Fruit fly (Drosophila melanogaster): ENCODE measurements around the gene SA1.

Gene SA1

DNA sequence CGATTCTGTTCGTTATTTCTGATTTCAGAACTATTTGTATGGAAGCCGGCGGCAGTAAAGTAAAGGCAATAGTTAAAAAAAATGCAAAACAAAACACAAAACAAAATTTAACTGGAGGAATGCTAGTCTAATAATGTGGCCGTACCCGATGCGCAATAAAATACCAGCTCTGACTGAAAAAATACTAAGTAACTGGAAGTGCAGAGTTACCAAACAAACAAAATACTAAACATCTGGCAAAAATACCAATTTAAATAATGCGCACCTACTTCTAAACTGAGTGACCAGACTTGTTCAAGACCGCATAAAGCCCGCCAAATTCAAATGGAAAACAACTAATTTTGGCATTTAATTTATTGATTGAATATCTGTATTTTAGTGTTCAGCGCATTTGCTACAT, 36.3 kb upstream of the SA1 start, which contains the start of gene Wee1 (continued):
- TF ChIP-seq GATAe (GFP tag; conservative IDR thresholded peaks at IDR 0.05) = no peak
- TF ChIP-seq dpn (GFP tag; optimal IDR thresholded peaks at IDR 0.05) = no peak
- TF ChIP-seq odd (GFP tag; optimal IDR thresholded peaks at IDR 0.05) = no peak
- TF ChIP-seq nerfin-1 (tag; optimal IDR thresholded peaks at IDR 0.05) = peak; percentile 99
- no peak for TF ChIP-seq CG10431 (GFP tag; optimal IDR thresholded peaks at IDR 0.05)
- no peak for TF ChIP-seq CG10543 (GFP tag; optimal IDR thresholded peaks at IDR 0.05)
- TF ChIP-seq CG6175 (GFP tag; IDR thresholded peaks at IDR 0.05) = no peak
- TF ChIP-seq CG9215 (GFP tag; IDR thresholded peaks at IDR 0.05) = no peak
- TF ChIP-seq CG6254 (GFP tag; optimal IDR thresholded peaks at IDR 0.05) = no peak
- TF ChIP-seq sob (GFP tag; IDR thresholded peaks at IDR 0.05) = no peak
- TF ChIP-seq CG2678 (tag; optimal IDR thresholded peaks at IDR 0.05) = no peak
- peak; percentile 51 for TF ChIP-seq CG15514 (GFP tag; optimal IDR thresholded peaks at IDR 0.05)
- no peak for TF ChIP-seq fu2 (GFP tag; optimal IDR thresholded peaks at IDR 0.05)
- peak; percentile 25 for TF ChIP-seq ewg (GFP tag; optimal IDR thresholded peaks at IDR 0.05)
- no peak for TF ChIP-seq btn (GFP tag; optimal IDR thresholded peaks at IDR 0.05)
- TF ChIP-seq maf-S (GFP tag; optimal IDR thresholded peaks at IDR 0.05) = no peak

DNA sequence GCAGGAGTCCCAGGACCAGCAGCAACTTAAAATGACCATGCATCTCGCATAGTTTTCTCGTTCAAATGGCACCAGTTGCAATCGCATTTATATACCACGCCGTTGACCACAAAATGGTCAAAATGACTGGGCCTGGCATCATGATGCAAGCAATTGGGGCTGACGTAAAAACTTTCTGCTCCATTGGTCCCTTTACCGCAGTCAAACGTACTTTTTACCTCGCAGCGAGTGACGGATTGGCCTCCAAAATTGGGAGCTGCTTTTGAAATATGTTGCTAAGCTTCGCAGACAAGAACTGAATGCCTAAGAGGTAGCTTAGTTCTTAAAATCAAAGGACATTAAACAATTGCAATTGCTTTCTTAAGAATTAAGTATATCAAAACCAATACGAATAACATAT, 33.9 kb upstream of the SA1 start, which contains the start of gene CG32829:
CG32829 (minus strand) TSS at position 101 of the 400 bp plus-strand sequence.
- no peak for TF ChIP-seq slbo (GFP tag; IDR thresholded peaks at IDR 0.05)
- 0 out of 3 replicates have a peak, but pooled peaks have one; percentile 12 for TF ChIP-seq zfh1 (GFP tag; IDR thresholded peaks at IDR 0.05)
- TF ChIP-seq tio (GFP tag; optimal IDR thresholded peaks at IDR 0.05) = no peak
- TF ChIP-seq PHDP (tag; optimal IDR thresholded peaks at IDR 0.05) = no peak

DNA sequence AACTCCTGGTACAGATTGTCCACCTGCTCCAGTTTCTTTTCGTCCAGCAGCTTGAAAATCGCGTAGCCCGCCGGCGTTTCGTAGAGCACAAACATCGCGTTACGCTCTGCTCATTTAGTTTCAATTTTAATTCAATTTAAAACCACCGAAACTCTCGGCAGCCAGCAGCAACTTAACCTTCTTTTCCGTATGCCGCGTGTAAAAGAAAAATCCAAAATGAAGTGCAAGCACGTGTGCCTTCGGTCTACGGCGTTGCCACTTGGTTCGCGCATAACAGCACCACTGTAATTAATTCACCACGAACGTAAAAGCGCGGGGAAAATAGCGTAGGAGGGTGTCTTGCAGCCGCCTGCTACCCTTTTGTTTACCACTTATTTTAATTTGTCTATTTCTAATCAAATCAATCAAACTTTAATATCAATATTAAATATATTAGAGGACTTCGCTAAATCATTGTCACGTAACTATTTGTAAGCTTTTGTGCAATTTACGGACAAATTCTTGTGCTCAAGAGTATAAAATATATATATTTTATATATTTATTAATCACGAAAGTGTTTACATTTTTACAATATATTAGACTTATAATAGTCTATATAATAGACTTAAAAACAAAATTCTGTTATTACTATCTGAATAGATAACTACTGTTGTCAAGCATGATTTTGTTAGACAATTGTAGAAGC, 31.6 kb upstream of the SA1 start, which contains the start of gene nop5:
nop5 (minus strand) TSS at position 227 of the 686 bp plus-strand sequence.
- TF ChIP-seq jing (GFP tag; optimal IDR thresholded peaks at IDR 0.05) = no peak
- TF ChIP-seq CG9215 (GFP tag; IDR thresholded peaks at IDR 0.05) = peak; percentile 37; the same call in 1 of the 2 replicates
- TF ChIP-seq CG6272 (GFP tag; IDR thresholded peaks at IDR 0.05) = no peak
- no peak for TF ChIP-seq CG31224 (GFP tag; IDR thresholded peaks at IDR 0.05)
- TF ChIP-seq dm (GFP tag; optimal IDR thresholded peaks at IDR 0.05) = peak; percentile 99
- no peak for TF ChIP-seq CG32772 (GFP tag; IDR thresholded peaks at IDR 0.05)
- peak; percentile 13 for TF ChIP-seq salm (tag; optimal IDR thresholded peaks at IDR 0.05)
- no peak for TF ChIP-seq HmgD (GFP tag; optimal IDR thresholded peaks at IDR 0.05)
- TF ChIP-seq Sry-β (GFP tag; optimal IDR thresholded peaks at IDR 0.05) = peak; percentile 28
- no peak for TF ChIP-seq ssp (GFP tag; IDR thresholded peaks at IDR 0.05)
- no peak for TF ChIP-seq Gug (GFP tag; IDR thresholded peaks at IDR 0.05)
- no peak for TF ChIP-seq CG10959 (GFP tag; IDR thresholded peaks at IDR 0.05)
- TF ChIP-seq CG10147 (GFP tag; optimal IDR thresholded peaks at IDR 0.05) = peak; percentile 80
- TF ChIP-seq p53 (GFP tag; optimal IDR thresholded peaks at IDR 0.05) = no peak
- TF ChIP-seq NC2β (GFP tag; optimal IDR thresholded peaks at IDR 0.05) = no peak
- TF ChIP-seq CG30020 (tag; optimal IDR thresholded peaks at IDR 0.05) = peak; percentile 50
- no peak for TF ChIP-seq klu (GFP tag; IDR thresholded peaks at IDR 0.05)
- peak; percentile 24 for TF ChIP-seq twi (tag; optimal IDR thresholded peaks at IDR 0.05)
- TF ChIP-seq CG18011 (GFP tag; optimal IDR thresholded peaks at IDR 0.05) = no peak
- TF ChIP-seq ci (GFP tag; IDR thresholded peaks at IDR 0.05) = peak; percentile 53; the same call in 2 of the 3 replicates
- TF ChIP-seq so (GFP tag; IDR thresholded peaks at IDR 0.05) = no peak
- peak; percentile 60 for TF ChIP-seq CG30403 (GFP tag; optimal IDR thresholded peaks at IDR 0.05)
- TF ChIP-seq CG12299 (tag; optimal IDR thresholded peaks at IDR 0.05) = peak; percentile 19
- no peak for TF ChIP-seq CG13624 (GFP tag; optimal IDR thresholded peaks at IDR 0.05)
- TF ChIP-seq CG8944 (GFP tag; optimal IDR thresholded peaks at IDR 0.05) = no peak
- no peak for TF ChIP-seq ab (GFP tag; optimal IDR thresholded peaks at IDR 0.05)
- TF ChIP-seq Hsf (GFP tag; optimal IDR thresholded peaks at IDR 0.05) = no peak
- TF ChIP-seq CG18476 (GFP tag; optimal IDR thresholded peaks at IDR 0.05) = peak; percentile 11
- TF ChIP-seq lola (GFP tag; optimal IDR thresholded peaks at IDR 0.05) = peak in 1 of 3 experiments; percentile 75

Data from whole organism, embryonic.